Worm (Caenorhabditis elegans) whole organism, midembryonic: ENCODE data around the gene lgl-1.

Experiments
- flt-1 ChIP-seq: fragments of 200-800 bp; sonication (Bioruptor generic); IDR thresholded peaks from 2 replicates; pipeline ENCODE4 v1.3.6; 2022; ENCODE audit warnings: missing genetic modification characterization, missing compliant biosample characterization
- ref-1 ChIP-seq: fragments of 200-800 bp; sonication (Bioruptor generic); conservative IDR thresholded peaks from 2 replicates; pipeline ENCODE4 v1.3.6; 2022; ENCODE audit warnings: missing genetic modification reagents, missing genetic modification characterization, missing compliant biosample characterization

- TF ChIP-seq flt-1 (no peak), ref-1 (GFP tag; lab: Robert Waterston, UW) (no peak)
Measured at ce11 chrX:902512-902911, 31.6 kb upstream of the lgl-1 start, which contains the start of gene ZC13.10.
